Worm (Caenorhabditis elegans): ENCODE results near the gene B0496.1.
A peak's percentile ranks its signal among the peaks of the same experiment; 100 is the strongest.
"Not testable (repeated sequence)": the region's sequence is repeated elsewhere in the genome, so short reads cannot be mapped to it uniquely, and the experiment has no call there.

Gene B0496.1

DNA sequence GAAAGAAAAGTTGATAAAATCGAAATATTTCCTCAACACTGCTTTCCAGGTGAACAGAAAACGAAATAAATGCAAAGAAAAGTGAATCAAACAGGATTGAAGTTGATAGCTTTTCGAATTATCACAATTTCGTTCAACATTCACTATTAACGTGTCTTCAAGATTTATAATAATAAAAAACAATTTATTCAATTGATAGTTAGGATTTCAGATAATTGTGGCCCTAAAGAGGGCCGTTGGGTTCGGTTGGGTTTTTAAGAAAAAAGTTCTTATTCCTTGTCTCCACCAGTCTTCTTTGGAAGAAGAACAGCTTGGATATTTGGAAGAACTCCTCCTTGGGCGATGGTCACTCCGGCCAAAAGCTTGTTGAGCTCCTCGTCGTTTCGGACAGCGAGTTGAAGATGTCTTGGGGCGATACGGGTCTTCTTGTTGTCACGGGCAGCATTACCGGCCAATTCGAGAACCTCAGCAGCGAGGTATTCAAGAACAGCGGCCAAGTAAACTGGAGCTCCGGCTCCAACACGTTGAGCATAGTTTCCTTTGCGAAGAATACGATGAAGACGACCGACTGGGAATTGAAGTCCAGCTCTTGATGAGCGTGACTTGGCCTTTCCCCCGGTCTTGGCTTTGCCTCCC, 39.6 kb downstream of the B0496.1 start (continued):
- TF ChIP-seq ama-1 (optimal IDR thresholded peaks at IDR 0.05) = not testable (repeated sequence)
- TF ChIP-seq ama-1 (GFP tag; optimal IDR thresholded peaks at IDR 0.05) (peak; percentile 32 to 33), Y79H2A.3 (GFP tag; conservative IDR thresholded peaks at IDR 0.05) (peak; percentile 49; the same call in 1 of the 2 replicates)

DNA sequence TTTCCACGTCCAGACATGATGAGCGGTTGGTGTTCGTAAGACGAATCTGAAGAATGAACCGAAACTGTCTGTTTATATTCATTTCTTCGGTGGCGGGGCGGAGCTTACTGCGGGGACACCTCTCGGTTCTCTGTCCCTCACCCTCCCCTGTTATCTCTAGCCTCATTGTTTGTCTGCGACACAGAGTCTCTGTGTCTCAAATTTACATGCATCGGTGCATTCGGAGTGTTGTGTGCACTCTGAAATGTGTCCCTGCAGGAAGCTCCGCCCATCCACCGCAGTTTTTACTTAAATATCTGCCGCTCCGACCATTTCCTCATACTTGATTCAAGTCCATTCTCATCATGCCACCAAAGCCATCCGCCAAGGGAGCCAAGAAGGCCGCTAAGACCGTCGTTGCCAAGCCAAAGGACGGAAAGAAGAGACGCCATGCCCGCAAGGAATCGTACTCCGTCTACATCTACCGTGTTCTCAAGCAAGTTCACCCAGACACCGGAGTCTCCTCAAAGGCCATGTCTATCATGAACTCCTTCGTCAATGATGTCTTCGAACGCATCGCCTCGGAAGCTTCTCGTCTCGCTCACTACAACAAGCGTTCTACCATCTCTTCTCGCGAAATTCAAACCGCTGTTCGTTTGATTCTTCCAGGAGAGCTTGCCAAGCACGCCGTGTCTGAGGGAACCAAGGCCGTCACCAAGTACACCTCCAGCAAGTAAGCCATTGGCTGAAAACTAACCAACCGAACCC, 40.3 kb downstream of the B0496.1 start, which contains the start of the genes his-61 and his-62:
TSS of gene his-61 (minus strand) at position 17 of the 747 bp plus-strand sequence.
TSS of gene his-62 (plus strand) at position 345 of the 747 bp plus-strand sequence.
- TF ChIP-seq attf-3 (GFP tag; conservative IDR thresholded peaks at IDR 0.05) (no peak), F39B2.1 (GFP tag; IDR thresholded peaks at IDR 0.05) (peak; percentile 98), ceh-100 (GFP tag; IDR thresholded peaks at IDR 0.05) (peak; percentile 53), nhr-90 (tag; optimal IDR thresholded peaks at IDR 0.05) (peak; percentile 42), B0019.2 (GFP tag; conservative IDR thresholded peaks at IDR 0.05) (no peak), unc-130 (GFP tag; optimal IDR thresholded peaks at IDR 0.05) (no peak), hrde-1 (tag; optimal IDR thresholded peaks at IDR 0.05; ENCODE audit: borderline replicate concordance) (peak; percentile 20), F23B12.7 (tag; optimal IDR thresholded peaks at IDR 0.05; ENCODE audit: insufficient read depth) (no peak), ZK185.1 (tag; optimal IDR thresholded peaks at IDR 0.05; ENCODE audit: poor library complexity, severe bottlenecking) (peak; percentile 39), Y53G8AR.9 (GFP tag; conservative IDR thresholded peaks at IDR 0.05) (peak; percentile 56), C06A6.2 (GFP tag; conservative IDR thresholded peaks at IDR 0.05) (no peak), T26A5.8 (tag; optimal IDR thresholded peaks at IDR 0.05) (no peak), zfh-2 (GFP tag; conservative IDR thresholded peaks at IDR 0.05) (no peak), ztf-22 (GFP tag; optimal IDR thresholded peaks at IDR 0.05) (no peak), let-607 (tag; optimal IDR thresholded peaks at IDR 0.05) (no peak), aptf-3 (GFP tag; IDR thresholded peaks at IDR 0.05) (peak; percentile 62; the same call in 1 of the 2 replicates), dox-1 (GFP tag; IDR thresholded peaks at IDR 0.05) (peak; percentile 82), mes-4 (tag; optimal IDR thresholded peaks at IDR 0.05) (no peak), nhr-120 (GFP tag; IDR thresholded peaks at IDR 0.05) (no peak), Y79H2A.3 (GFP tag; conservative IDR thresholded peaks at IDR 0.05) (peak; percentile 10; the same call in 1 of the 2 replicates), Y56A3A.18 (GFP tag; IDR thresholded peaks at IDR 0.05) (no peak), F49E8.2 (tag; optimal IDR thresholded peaks at IDR 0.05; ENCODE audit: insufficient read depth) (peak; percentile 89), hmg-1.2 (GFP tag; IDR thresholded peaks at IDR 0.05) (peak; percentile 80), bed-2 (GFP tag; IDR thresholded peaks at IDR 0.05) (no peak), Y67H2A.10 (GFP tag; conservative IDR thresholded peaks at IDR 0.05) (no peak), dpl-1 (GFP tag; optimal IDR thresholded peaks at IDR 0.05) (no peak), ceh-91 (GFP tag; IDR thresholded peaks at IDR 0.05) (peak; percentile 22), hmg-20 (GFP tag; IDR thresholded peaks at IDR 0.05) (no peak), let-526 (GFP tag; IDR thresholded peaks at IDR 0.05) (no peak), C17E4.6 (GFP tag; IDR thresholded peaks at IDR 0.05) (peak; percentile 32; the same call in 1 of the 2 replicates), mcd-1 (GFP tag; IDR thresholded peaks at IDR 0.05) (peak; percentile 51), ztf-28 (GFP tag; IDR thresholded peaks at IDR 0.05) (peak; percentile 76; the same call in 1 of the 2 replicates), cebp-2 (GFP tag; IDR thresholded peaks at IDR 0.05) (peak; percentile 62; the same call in 1 of the 2 replicates), sdz-38 (tag; optimal IDR thresholded peaks at IDR 0.05) (no peak), rec-8 (tag; optimal IDR thresholded peaks at IDR 0.05) (no peak), rcor-1 (GFP tag; IDR thresholded peaks at IDR 0.05) (peak; percentile 9; the same call in 1 of the 2 replicates), tbp1 (GFP tag; optimal IDR thresholded peaks at IDR 0.05) (peak; percentile 71), chd-7 (tag; optimal IDR thresholded peaks at IDR 0.05) (no peak), F33H1.4 (GFP tag; IDR thresholded peaks at IDR 0.05) (peak; percentile 10; the same call in 1 of the 2 replicates), mxl-1 (tag; optimal IDR thresholded peaks at IDR 0.05) (no peak), nfyb-1 (GFP tag; IDR thresholded peaks at IDR 0.05) (0 out of 2 replicates have a peak, but pooled peaks have one; percentile 22), sea-2 (GFP tag; IDR thresholded peaks at IDR 0.05) (no peak)

All from whole organism, young adult.